Worm (Caenorhabditis elegans) whole organism, late embryonic: ENCODE measurements around the gene nhr-61.

Source experiments
- ceh-34 ChIP-seq: sonication (generic microtip); optimal IDR thresholded peaks from 2 replicates; lab custom pipeline; 2016; ENCODE audit warnings: mild to moderate bottlenecking, missing genetic modification characterization, missing compliant biosample characterization
- pqm-1 ChIP-seq: sonication (generic microtip); optimal IDR thresholded peaks from 2 replicates; lab custom pipeline; 2016; ENCODE audit warnings: missing genetic modification characterization, missing compliant biosample characterization
- ttx-3 ChIP-seq: sonication (generic microtip); optimal IDR thresholded peaks from 2 replicates; lab custom pipeline; 2016; ENCODE audit warnings: missing genetic modification reagents, missing genetic modification characterization, missing compliant biosample characterization

- no peak for TF ChIP-seq ttx-3 (tag; lab: Kevin White, UChicago)
- no peak for TF ChIP-seq ceh-34 (tag; lab: Kevin White, UChicago)
- no peak for TF ChIP-seq pqm-1 (tag; lab: Kevin White, UChicago)
Measured at ce11 chrII:14813106-14813505, 5.2 kb downstream of the nhr-61 start.
